Fruit fly (Drosophila melanogaster) whole organism: ENCODE results near the gene CG11590.

ENCODE experiments used
- CG8478 ChIP-seq: fragments of >200 bp; optimal IDR thresholded peaks from 2 replicates; lab custom pipeline; 2018; ENCODE audit warnings: inconsistent platforms
- Dll ChIP-seq: fragments of >200 bp; optimal IDR thresholded peaks from 2 replicates; lab custom pipeline; 2017
- EcR ChIP-seq, 2 experiments: fragments of >200 bp; optimal IDR thresholded peaks; 2 replicates each; lab custom pipeline; 2017; ENCODE audit warnings: missing biosample characterization in 2 of 2, missing genetic modification characterization in 2 of 2, missing genetic modification reagents in 2 of 2
- pan ChIP-seq: fragments of >200 bp; optimal IDR thresholded peaks from 2 replicates; lab custom pipeline; 2017
- psq ChIP-seq: fragments of >200 bp; optimal IDR thresholded peaks from 2 replicates; lab custom pipeline; 2017
- usp ChIP-seq: fragments of >200 bp; optimal IDR thresholded peaks from 2 replicates; lab custom pipeline; 2017; ENCODE audit warnings: missing biosample characterization, missing genetic modification characterization, mixed read lengths

DNA sequence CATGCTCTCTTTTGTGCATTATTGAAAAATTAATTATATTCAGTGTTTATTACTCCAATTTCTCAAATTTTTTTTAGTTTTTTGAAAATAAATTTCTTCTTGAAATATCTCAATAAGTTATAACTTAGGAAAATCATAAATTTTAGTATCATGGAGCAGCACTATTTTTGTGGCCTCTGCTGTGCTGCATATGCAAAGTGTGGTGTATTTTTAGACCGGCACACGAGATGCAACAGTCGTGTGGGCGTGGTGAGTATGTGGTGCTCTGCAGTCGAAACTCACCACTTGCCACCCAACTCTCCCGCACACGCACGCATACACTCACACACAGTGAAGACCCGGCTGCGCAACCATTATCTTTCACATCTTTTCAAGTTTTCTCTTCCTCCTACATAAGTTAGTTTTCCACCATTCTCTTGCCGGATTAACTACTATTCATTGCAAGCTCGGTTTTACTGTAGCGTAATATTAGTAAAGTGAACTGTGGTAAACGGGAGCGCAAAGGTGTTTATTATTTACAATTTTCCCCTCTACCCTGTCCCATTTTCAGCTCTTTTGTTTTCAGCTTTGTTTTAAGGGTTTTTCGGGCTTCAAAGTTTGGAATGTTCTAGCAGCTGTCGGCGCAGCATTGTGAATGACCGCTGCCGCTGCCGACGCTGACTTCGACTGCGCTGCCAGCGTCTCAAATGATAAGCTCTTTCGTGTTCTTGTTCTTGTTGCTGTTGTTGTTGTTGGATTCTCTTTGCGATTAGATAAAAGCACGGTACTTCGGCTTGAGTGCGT, 8.6 kb downstream of the CG11590 start:
- TF ChIP-seq psq (lab: Kevin White, UChicago) (no peak), CG8478 (no peak), pan (no peak), usp (GFP tag; lab: Kevin White, UChicago) (no peak), EcR (GFP tag; optimal IDR thresholded peaks at IDR 0.05; lab: Kevin White, UChicago) (no peak), Dll (lab: Kevin White, UChicago) (no peak)
